Worm (Caenorhabditis elegans): ENCODE data around the gene acds-10.

Gene acds-10

DNA sequence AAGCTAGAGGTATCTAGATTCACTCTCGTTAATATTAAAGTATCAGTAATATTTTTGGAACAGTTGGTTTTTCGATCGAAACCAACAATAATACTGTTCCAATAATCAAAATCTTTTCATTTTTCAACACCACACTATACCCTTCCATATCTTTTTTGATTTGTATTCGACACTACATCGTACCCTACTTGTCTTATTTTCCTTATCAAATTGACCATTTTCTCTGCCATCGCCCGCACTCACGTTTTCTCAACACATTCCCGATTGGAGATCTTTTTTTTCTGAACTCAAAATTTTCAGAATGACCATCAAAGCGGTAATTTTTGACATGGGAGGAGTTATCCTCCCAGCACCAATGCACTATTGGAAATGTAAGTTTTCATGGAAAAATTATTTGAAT, at the start of gene acds-10:
Gene acds-10, plus strand, starts transcription at position 301 of the 400 bp plus-strand sequence.
- no peak for TF ChIP-seq unc-62 (GFP tag; optimal IDR thresholded peaks at IDR 0.05)

DNA sequence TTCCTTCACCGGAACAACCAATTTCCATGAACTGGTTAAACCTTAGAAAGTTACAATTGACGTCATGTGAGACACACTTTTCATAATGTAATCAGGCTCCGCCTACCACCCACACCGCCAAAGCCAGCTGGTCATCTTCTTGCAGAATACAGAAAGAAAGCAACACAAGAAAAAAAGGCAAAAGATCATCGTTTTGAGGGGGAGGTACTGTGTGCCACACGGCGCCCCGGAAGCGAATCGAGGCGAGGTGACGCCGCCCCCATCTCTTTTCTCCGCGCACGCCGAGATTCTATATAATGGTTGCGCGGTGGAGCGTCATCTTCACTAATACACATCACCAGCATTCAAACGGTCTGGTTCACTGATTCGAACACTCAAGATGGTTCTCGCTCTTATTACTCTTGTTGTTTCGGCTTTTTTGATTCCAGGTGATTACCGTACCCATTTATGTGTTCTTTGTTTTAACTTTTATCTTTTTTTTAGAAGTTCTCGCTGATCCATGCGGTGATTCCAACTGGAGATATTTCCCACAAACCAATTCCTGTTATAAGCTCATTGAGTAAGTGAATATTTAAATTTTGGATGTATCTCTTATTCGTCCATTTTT, 47.7 kb upstream of the acds-10 start, which contains the start of gene clec-1:
Gene clec-1, plus strand, starts transcription at position 320 of the 607 bp plus-strand sequence.
- TF ChIP-seq unc-62 (GFP tag; optimal IDR thresholded peaks at IDR 0.05) = no peak

DNA sequence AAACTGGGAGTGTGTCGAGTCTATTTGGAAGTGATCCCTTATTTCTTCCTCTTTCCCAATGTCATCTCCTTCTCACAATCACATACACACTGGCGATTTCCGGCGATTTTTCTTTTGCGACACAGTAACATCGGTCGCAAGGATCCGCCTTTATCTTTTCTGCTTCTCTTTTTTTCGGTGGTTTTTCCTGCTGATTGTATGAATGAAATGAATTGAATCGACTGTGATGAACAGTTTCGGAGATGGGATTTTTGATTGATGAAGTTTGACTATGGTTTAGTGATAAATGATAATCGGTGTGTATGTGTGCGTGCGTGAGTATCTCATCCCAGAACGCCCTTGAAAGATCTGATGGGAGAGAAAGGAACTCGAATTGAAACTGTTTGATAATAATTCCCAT, 46.5 kb upstream of the acds-10 start:
- no peak for TF ChIP-seq unc-62 (GFP tag; optimal IDR thresholded peaks at IDR 0.05)

DNA sequence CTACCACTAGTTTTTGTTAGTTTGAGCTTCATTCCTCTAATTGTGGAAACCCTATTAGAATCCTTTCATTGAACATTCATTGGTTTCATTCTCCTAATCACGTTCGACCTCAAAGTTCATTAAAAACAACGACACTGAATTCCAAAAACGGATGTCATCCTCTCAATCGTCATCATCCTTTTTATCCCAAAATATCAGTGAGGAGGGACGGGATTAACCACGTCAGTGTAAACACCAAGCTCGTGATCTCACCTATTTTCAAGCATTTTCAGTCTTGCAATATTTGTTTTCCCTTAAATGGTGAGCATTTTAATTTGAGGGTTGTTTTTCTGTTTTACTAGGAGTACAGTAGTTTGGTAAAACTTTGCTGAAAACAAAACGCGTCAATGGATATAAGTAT, 43.2 kb upstream of the acds-10 start:
- no peak for TF ChIP-seq unc-62 (GFP tag; optimal IDR thresholded peaks at IDR 0.05)

DNA sequence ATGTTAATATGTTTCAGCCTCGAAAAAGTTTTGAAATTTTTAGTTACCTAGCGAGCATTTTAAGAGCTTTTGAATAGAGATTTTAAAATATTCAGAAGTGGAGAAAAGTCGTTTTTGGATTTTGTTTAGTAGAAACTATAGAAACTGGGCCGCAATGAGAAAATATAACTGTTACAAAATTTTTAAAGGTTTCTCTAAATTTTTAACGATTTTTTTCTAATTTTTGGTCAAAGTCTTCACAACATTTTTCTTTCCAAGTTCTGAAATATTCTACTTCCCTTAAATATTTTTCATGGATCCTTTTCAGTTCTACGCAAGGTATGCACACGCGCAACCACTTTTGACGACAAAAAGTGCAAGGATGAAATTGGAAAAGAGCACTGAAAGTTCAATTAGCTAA, 42.1 kb upstream of the acds-10 start, which contains the start of gene peli-1:
Gene peli-1, plus strand, starts transcription at position 301 of the 400 bp plus-strand sequence.
- no peak for TF ChIP-seq unc-62 (GFP tag; optimal IDR thresholded peaks at IDR 0.05)

DNA sequence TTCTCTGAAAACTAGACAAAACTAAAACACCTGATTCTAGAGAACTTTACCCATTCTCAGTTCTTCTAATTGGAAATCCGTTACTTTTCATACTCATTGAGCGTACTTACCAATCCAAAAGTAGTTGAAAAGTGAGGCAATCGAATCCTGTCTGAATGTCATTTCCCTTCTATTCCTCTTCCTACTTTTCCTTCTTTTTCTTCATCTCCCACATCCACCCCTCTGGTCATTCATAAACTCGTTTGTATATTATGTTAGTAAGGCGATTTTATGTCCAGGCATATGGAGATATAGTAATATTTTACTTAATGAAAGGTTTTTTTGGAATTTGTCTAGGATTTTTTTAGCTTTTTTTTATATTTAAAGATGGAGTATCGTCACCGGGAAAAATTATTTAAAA, 39.3 kb upstream of the acds-10 start:
- TF ChIP-seq unc-62 (GFP tag; optimal IDR thresholded peaks at IDR 0.05) = no peak

DNA sequence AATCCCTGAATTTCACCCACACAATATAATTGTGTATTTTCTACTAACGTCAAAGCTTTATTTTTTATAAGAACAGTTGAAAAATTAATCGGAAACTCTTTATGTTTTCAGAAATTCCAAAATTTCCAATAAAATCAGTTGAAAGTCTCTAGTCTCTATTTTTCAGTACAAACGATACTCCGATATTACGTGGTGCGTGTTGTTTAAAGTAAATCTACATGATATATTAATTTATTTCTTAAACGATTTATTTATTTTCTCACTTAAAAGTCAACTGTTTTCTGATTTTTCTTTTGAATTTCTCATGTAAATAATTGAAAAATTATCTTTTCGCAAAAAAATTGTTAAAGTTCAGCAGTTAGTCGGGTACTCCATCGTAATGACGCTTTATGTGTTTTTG, 35.4 kb upstream of the acds-10 start:
- TF ChIP-seq unc-62 (GFP tag; optimal IDR thresholded peaks at IDR 0.05) = no peak

DNA sequence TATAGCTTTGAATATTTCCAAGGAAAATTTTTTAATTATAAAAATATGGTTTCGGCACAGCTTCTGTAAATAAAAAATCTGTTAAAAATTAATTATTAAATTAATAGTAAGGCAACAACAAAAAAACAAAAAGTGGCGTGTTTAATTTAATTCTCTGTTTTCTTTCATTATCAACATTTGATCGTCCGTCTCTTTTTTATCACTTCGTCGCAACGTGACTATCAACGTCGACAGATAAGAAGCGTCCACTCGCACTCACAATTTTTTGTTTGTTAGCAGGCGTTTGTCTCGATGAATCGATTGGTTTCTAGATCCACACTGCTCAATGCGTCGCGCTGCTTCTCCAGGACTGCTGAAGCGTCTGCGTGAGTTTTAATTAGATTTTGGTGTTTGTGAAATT, 35.0 kb upstream of the acds-10 start, which contains the start of gene gcst-1:
Gene gcst-1, plus strand, starts transcription at position 277 of the 400 bp plus-strand sequence.
- TF ChIP-seq unc-62 (GFP tag; optimal IDR thresholded peaks at IDR 0.05) = no peak

DNA sequence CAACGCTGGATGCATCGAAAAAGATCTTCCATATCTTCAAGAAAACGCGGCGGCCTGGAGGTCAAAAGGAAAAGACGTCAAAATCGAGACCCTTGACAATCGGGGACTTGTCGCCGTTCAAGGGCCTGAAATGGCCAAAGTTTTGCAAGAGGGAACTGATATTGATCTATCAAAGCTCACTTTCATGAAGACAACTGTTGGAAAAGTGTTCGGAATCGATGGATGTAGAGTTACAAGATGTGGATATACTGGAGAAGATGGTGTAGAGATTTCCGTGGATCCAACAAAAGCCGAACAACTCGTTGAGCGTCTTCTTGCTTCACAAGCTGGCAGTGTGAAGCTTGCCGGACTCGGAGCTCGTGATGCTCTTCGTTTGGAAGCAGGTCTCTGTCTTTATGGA, 34.1 kb upstream of the acds-10 start:
- no peak for TF ChIP-seq unc-62 (GFP tag; optimal IDR thresholded peaks at IDR 0.05)

DNA sequence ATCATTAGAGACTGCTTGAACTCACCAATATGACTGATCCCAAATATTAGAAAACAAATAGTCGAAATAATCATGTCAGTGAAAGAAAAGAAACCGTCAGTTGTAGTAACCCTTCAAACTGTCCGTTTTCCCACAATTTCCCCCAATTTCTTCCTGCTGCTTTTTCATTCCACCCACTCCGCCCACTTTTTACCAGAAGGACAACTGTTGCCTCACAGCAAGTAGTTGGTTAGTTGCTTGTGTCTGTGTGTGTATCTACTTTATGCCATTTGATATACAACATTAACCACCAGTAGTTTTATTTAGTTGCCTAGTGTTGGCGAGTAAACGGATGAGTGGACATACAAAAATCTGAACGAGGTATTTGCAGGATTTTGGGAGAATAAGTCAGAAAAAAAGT, 31.1 kb upstream of the acds-10 start, which contains the start of gene K09H11.9:
Gene K09H11.9, minus strand, starts transcription at position 101 of the 400 bp plus-strand sequence.
- no peak for TF ChIP-seq unc-62 (GFP tag; optimal IDR thresholded peaks at IDR 0.05)

DNA sequence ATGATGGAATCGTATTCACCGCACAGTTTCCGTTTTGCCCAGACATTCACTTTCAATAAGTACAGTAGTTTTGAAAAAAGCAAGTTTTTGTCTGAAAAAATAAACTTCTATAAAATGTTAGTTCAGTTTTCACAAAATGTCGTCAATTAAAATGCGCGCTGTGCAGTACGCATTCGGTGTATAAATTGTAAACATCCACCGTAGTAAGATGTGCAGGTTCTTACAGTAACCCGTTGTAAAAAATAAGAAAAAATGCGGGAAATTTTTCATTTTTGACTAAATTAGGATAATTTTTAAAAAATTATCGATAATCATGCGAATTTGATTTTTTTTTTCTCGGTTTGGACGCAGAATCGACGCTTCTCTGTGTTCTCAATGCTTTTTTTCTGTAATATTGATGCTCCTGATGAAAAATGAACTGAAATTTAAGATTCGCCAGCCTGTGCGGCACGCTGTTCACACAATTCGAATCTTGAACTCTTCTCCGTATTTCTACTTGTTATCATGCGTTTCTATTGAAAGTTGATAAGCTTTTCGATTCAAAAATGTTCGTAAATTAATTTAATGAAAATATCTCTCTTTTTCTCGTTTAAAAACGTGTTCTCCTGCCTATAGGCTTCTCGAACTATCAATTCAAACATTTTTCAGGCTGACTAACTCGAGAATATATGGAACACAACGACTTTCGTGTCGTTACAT, 30.2 kb upstream of the acds-10 start, which contains the start of gene rga-3:
Gene rga-3, plus strand, starts transcription at position 649 of the 699 bp plus-strand sequence.
- no peak for TF ChIP-seq unc-62 (GFP tag; optimal IDR thresholded peaks at IDR 0.05)

DNA sequence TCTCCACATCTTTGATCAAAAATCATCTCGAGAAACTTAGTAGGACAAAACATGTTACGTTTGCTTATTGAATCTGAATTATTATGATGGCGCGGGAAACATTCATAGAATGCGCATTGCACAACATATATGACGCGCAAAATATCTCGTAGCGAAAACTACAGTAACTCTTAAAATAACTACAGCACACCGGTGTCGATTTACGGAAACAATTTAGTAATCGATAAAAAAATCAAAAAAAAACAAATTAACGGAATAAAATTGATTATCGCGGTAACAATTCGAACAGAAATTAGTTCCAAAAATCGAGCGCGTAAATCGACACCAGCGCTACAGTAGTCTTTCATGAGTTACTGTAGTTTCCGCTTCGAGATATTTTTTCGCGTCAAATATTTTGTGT, 25.5 kb upstream of the acds-10 start:
- no peak for TF ChIP-seq unc-62 (GFP tag; optimal IDR thresholded peaks at IDR 0.05)

DNA sequence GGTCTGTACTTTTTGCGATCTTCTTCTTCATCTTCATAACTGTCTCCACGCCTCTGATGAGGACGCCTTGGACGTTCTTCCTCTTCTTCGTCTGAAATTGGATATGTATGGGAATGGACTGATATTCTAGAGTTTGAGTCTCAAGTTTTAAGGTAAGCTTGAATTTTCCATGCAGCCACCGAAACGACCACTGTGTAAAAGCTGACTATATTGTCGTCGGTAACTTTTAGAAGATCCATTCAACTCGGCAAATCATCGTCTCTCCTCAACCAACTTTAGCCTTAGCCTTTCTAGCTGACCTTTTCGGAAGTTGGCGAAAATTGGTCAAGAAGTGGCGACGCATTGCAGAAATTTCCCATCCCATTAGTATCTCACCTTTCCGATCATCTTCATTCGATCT, 23.2 kb upstream of the acds-10 start:
- no peak for TF ChIP-seq unc-62 (GFP tag; optimal IDR thresholded peaks at IDR 0.05)

DNA sequence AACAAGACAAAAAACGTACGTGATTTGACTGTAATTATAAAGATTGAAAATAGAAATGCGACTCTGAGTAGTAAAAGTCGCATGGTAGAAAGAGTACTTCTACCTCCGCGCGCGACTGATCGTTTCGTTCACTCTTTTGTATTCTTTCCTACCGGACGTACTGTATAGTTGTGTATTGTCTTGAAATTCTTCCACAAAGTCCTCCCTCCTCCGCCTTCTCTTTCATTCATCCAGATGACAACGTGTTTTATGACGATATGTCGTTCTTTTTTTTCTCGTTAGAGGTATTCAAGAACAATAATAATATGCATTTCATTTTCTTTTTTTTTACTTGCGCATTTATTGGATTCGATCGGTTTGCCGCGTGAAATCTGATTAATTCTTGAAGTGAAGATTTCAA, 21.2 kb upstream of the acds-10 start, which contains the start of gene K09H11.4:
Gene K09H11.4, minus strand, starts transcription at position 101 of the 400 bp plus-strand sequence.
- TF ChIP-seq unc-62 (GFP tag; optimal IDR thresholded peaks at IDR 0.05) = no peak

DNA sequence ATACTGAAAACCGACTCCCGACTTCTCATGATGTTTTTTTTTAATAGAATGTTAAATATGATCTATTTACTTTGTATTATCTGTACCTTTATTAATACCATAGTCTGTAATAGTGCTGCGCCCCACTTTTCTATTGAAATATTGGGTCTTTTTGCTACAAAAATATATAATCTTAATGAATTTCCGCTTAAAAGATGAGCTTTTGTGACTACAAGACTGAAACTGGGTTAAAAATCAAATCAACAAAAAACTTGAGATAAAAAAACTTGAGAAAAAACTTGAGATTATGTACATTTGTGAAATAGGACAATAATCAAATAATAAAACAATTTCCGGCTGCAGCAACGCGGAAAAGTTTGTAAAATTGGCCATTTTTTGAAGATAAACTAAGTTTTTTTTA, 16.8 kb upstream of the acds-10 start, which contains the start of gene K09H11.15:
Gene K09H11.15, minus strand, starts transcription at position 101 of the 400 bp plus-strand sequence.
- TF ChIP-seq unc-62 (GFP tag; optimal IDR thresholded peaks at IDR 0.05) = no peak

DNA sequence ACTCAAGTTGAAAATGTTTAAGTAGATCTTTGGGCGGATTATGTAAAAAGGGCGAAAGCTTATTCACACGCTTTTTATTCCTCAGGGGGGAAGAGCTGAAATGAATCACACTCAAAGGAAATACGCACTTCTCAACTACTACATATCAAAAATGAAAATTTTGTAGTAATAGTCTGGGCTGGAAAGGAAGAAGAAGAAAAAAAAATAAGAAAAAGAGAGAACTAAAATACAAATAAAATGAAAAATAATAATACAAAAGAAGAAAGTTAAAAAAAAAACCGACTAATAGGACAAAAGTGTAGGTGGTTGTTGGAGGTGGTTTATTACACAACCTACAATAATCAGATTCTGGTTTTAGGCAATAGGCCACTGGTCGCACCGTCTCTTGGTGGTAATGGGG, 11.6 kb upstream of the acds-10 start, which contains the start of gene K09H11.6:
Gene K09H11.6, minus strand, starts transcription at position 101 of the 400 bp plus-strand sequence.
- TF ChIP-seq unc-62 (GFP tag; optimal IDR thresholded peaks at IDR 0.05) = no peak

DNA sequence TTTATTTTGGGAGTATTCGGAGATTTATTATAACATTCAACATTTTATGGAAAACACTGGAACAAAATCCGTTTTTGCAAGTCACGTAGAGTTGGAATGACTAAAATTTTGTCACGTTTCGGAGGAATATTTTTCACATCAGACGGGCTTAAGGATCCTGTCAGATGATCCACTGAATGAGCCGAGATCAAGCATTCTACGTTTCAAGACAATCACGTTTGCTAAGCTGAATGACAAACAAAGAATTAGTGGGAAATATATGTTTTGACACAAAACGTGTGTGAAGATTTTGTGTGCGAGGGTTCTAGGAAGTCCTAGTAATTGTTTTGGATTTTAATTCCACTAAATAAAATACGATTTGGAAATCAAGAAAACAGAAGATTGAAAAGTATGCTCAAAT, 8.2 kb upstream of the acds-10 start:
- TF ChIP-seq unc-62 (GFP tag; optimal IDR thresholded peaks at IDR 0.05) = no peak

Data from whole organism, dauer.